Fruit fly (Drosophila melanogaster) whole organism, embryonic: ENCODE data around the gene CG14439.

Experiments
- Abd-B ChIP-seq: fragments of 200-800 bp; sonication (Bioruptor generic); optimal IDR thresholded peaks from 2 replicates; lab custom pipeline; 2018; ENCODE audit warnings: missing biosample characterization, mild to moderate bottlenecking, missing genetic modification characterization, moderate library complexity
- BEAF-32 ChIP-seq: fragments of 200-800 bp; sonication (Bioruptor generic); optimal IDR thresholded peaks from 3 replicates; lab custom pipeline; 2017; ENCODE audit warnings: missing biosample characterization, missing genetic modification characterization, mild to moderate bottlenecking, moderate library complexity, missing genetic modification reagents
- CG11560 ChIP-seq: fragments of 200-800 bp; sonication (Bioruptor generic); IDR thresholded peaks from 3 replicates; pipeline ENCODE4 v1.3.6; 2022; ENCODE audit warnings: missing biosample characterization, missing genetic modification characterization
- CG13894 ChIP-seq: fragments of 200-800 bp; sonication (Bioruptor generic); optimal IDR thresholded peaks from 3 replicates; lab custom pipeline; 2018; ENCODE audit warnings: missing biosample characterization, mild to moderate bottlenecking, missing genetic modification characterization, moderate library complexity
- CG15011 ChIP-seq: fragments of 200-800 bp; sonication (Bioruptor generic); optimal IDR thresholded peaks from 3 replicates; lab custom pipeline; 2018; ENCODE audit warnings: missing biosample characterization, mild to moderate bottlenecking, missing genetic modification characterization
- CG16779 ChIP-seq: fragments of 200-800 bp; sonication (Bioruptor generic); IDR thresholded peaks from 2 replicates; pipeline ENCODE4 v1.3.6; 2022; ENCODE audit warnings: missing biosample characterization, missing genetic modification characterization
- CG17568 ChIP-seq: fragments of 200-800 bp; sonication (Bioruptor generic); optimal IDR thresholded peaks from 2 replicates; lab custom pipeline; 2018; ENCODE audit warnings: missing biosample characterization, mild to moderate bottlenecking, missing genetic modification characterization, moderate library complexity
- CG2116 ChIP-seq: fragments of 200-800 bp; sonication (Bioruptor generic); optimal IDR thresholded peaks from 3 replicates; lab custom pipeline; 2018; ENCODE audit warnings: missing biosample characterization, mild to moderate bottlenecking, missing genetic modification characterization
- CG2889 ChIP-seq: fragments of 200-800 bp; sonication (Bioruptor generic); IDR thresholded peaks from 3 replicates; pipeline ENCODE4 v1.3.6; 2022; ENCODE audit warnings: missing biosample characterization, missing genetic modification characterization
- CG34376 ChIP-seq: fragments of 200-800 bp; sonication (Bioruptor generic); optimal IDR thresholded peaks from 2 replicates; lab custom pipeline; 2018; ENCODE audit warnings: missing biosample characterization, mild to moderate bottlenecking, missing genetic modification characterization
- CG3726 ChIP-seq: fragments of 200-800 bp; sonication (Bioruptor generic); IDR thresholded peaks from 3 replicates; pipeline ENCODE4, ENCODE4 v1.3.6; 2022; ENCODE audit warnings: missing biosample characterization, missing genetic modification characterization
- CG3838 ChIP-seq: fragments of 200-800 bp; sonication (Bioruptor generic); optimal IDR thresholded peaks from 3 replicates; lab custom pipeline; 2016; ENCODE audit warnings: missing biosample characterization, missing genetic modification characterization
- CG4404 ChIP-seq: fragments of 200-800 bp; sonication (Bioruptor generic); IDR thresholded peaks from 2 replicates; pipeline ENCODE4 v1.3.6; 2022; ENCODE audit warnings: missing biosample characterization, missing genetic modification characterization
- CG4854 ChIP-seq: fragments of 200-800 bp; sonication (Bioruptor generic); optimal IDR thresholded peaks from 2 replicates; lab custom pipeline; 2016; ENCODE audit warnings: missing biosample characterization, missing genetic modification characterization, inconsistent platforms
- CG6813 ChIP-seq: fragments of 200-800 bp; sonication (Bioruptor generic); optimal IDR thresholded peaks from 2 replicates; lab custom pipeline; 2017; ENCODE audit warnings: missing biosample characterization, missing genetic modification characterization, mild to moderate bottlenecking, moderate library complexity, missing genetic modification reagents
- CG7839 ChIP-seq: fragments of 200-800 bp; sonication (Bioruptor generic); optimal IDR thresholded peaks from 3 replicates; lab custom pipeline; 2018; ENCODE audit warnings: missing biosample characterization, mild to moderate bottlenecking, missing genetic modification characterization, moderate library complexity
- CG8765 ChIP-seq: fragments of 200-800 bp; sonication (Bioruptor generic); IDR thresholded peaks from 2 replicates; pipeline ENCODE4 v1.3.6; 2022; ENCODE audit warnings: missing biosample characterization, missing genetic modification characterization
- CG9817 ChIP-seq: fragments of 200-800 bp; sonication (Bioruptor generic); optimal IDR thresholded peaks from 2 replicates; lab custom pipeline; 2018; ENCODE audit warnings: missing biosample characterization, mild to moderate bottlenecking, missing genetic modification characterization, moderate library complexity
- CG9932 ChIP-seq: fragments of 200-800 bp; sonication (Bioruptor generic); IDR thresholded peaks from 2 replicates; pipeline ENCODE4 v1.3.6; 2022; ENCODE audit warnings: missing biosample characterization, missing genetic modification characterization
- Dip3 ChIP-seq: fragments of 200-800 bp; sonication (Bioruptor generic); optimal IDR thresholded peaks from 3 replicates; lab custom pipeline; 2016; ENCODE audit warnings: missing biosample characterization, missing genetic modification characterization
- E2f1 ChIP-seq: fragments of 200-800 bp; sonication (Bioruptor generic); IDR thresholded peaks from 2 replicates; pipeline ENCODE4 v1.3.6; 2022; ENCODE audit warnings: missing biosample characterization, missing genetic modification characterization
- Fer1 ChIP-seq: fragments of 200-800 bp; sonication (Bioruptor generic); optimal IDR thresholded peaks from 2 replicates; lab custom pipeline; 2017; ENCODE audit warnings: missing biosample characterization, mild to moderate bottlenecking, missing genetic modification characterization
- HHEX ChIP-seq: fragments of 200-800 bp; sonication (Bioruptor generic); optimal IDR thresholded peaks from 3 replicates; lab custom pipeline; 2017; ENCODE audit warnings: missing biosample characterization, mild to moderate bottlenecking, missing genetic modification characterization, missing genetic modification reagents
- HLH3B ChIP-seq: fragments of 200-800 bp; sonication (Bioruptor generic); IDR thresholded peaks from 2 replicates; pipeline ENCODE4 v1.3.6; 2022; ENCODE audit warnings: missing biosample characterization, missing genetic modification characterization
- HmgD ChIP-seq: fragments of 200-800 bp; sonication (Bioruptor generic); optimal IDR thresholded peaks from 3 replicates; lab custom pipeline; 2016; ENCODE audit warnings: missing biosample characterization, missing genetic modification characterization
- Hr78 ChIP-seq, 2 experiments: fragments of 200-800 bp in 1 of 2; fragments of >200 bp in 1 of 2; sonication (Bioruptor generic) in 1 of 2; optimal IDR thresholded peaks; 2 replicates each; lab custom pipeline; 2017 to 2019; ENCODE audit warnings: missing biosample characterization in 2 of 2, missing genetic modification characterization in 2 of 2, mild to moderate bottlenecking in 1 of 2, moderate library complexity in 1 of 2
- Lpt ChIP-seq: fragments of >200 bp; optimal IDR thresholded peaks from 2 replicates; lab custom pipeline; 2018; ENCODE audit warnings: missing biosample characterization, missing genetic modification characterization
- MTF-1 ChIP-seq: fragments of 200-800 bp; sonication (Bioruptor generic); optimal IDR thresholded peaks from 2 replicates; lab custom pipeline; 2018; ENCODE audit warnings: missing biosample characterization, mild to moderate bottlenecking, missing genetic modification characterization, borderline replicate concordance
- NfI ChIP-seq: fragments of 200-800 bp; sonication (Bioruptor generic); optimal IDR thresholded peaks from 3 replicates; lab custom pipeline; 2018; ENCODE audit warnings: missing biosample characterization, mild to moderate bottlenecking, missing genetic modification characterization, moderate library complexity
- Pdp1 ChIP-seq, 2 experiments: fragments of 200-800 bp; sonication (Bioruptor generic); optimal IDR thresholded peaks; 3 replicates each; lab custom pipeline; 2016; ENCODE audit warnings: missing biosample characterization in 2 of 2, missing genetic modification characterization in 2 of 2, mild to moderate bottlenecking in 1 of 2, moderate library complexity in 1 of 2
- Poxn ChIP-seq: fragments of 200-800 bp; sonication (Bioruptor generic); IDR thresholded peaks from 2 replicates; pipeline ENCODE4 v1.3.6; 2022; ENCODE audit warnings: missing biosample characterization, missing genetic modification characterization
- Sin3A ChIP-seq: fragments of >200 bp; optimal IDR thresholded peaks from 2 replicates; lab custom pipeline; 2018
- Sox100B ChIP-seq: fragments of 200-800 bp; sonication (Bioruptor generic); optimal IDR thresholded peaks from 3 replicates; lab custom pipeline; 2018; ENCODE audit warnings: missing biosample characterization, mild to moderate bottlenecking, missing genetic modification characterization
- Ssrp ChIP-seq: fragments of 200-800 bp; sonication (Bioruptor generic); optimal IDR thresholded peaks from 2 replicates; lab custom pipeline; 2018; ENCODE audit warnings: missing biosample characterization, mild to moderate bottlenecking, missing genetic modification characterization, moderate library complexity
- Tbp ChIP-seq: fragments of >200 bp; optimal IDR thresholded peaks from 2 replicates; lab custom pipeline; 2018; ENCODE audit warnings: missing biosample characterization, missing genetic modification characterization
- Usf ChIP-seq: fragments of 200-800 bp; sonication (Bioruptor generic); optimal IDR thresholded peaks from 2 replicates; lab custom pipeline; 2017; ENCODE audit warnings: missing genotype, missing biosample characterization, missing genetic modification characterization
- YL-1 ChIP-seq: fragments of 200-800 bp; sonication (Bioruptor generic); optimal IDR thresholded peaks from 3 replicates; lab custom pipeline; 2017; ENCODE audit warnings: missing biosample characterization, mild to moderate bottlenecking, missing genetic modification characterization
- az2 ChIP-seq: fragments of 200-800 bp; sonication (Bioruptor generic); optimal IDR thresholded peaks from 3 replicates; lab custom pipeline; 2016; ENCODE audit warnings: missing biosample characterization, missing genetic modification characterization
- crol ChIP-seq: fragments of 200-800 bp; sonication (Bioruptor generic); IDR thresholded peaks from 2 replicates; pipeline ENCODE4 v1.3.6; 2022; ENCODE audit warnings: missing biosample characterization, missing genetic modification characterization
- gfzf ChIP-seq: fragments of 200-800 bp; sonication (Bioruptor generic); optimal IDR thresholded peaks from 2 replicates; lab custom pipeline; 2016; ENCODE audit warnings: missing biosample characterization, mild to moderate bottlenecking, missing genetic modification characterization, moderate library complexity
- lov ChIP-seq, 2 experiments: fragments of 200-800 bp in 1 of 2; fragments of >200 bp in 1 of 2; sonication (Bioruptor generic) in 1 of 2; IDR thresholded peaks in 1 of 2; optimal IDR thresholded peaks in 1 of 2; 2 replicates in 1 of 2; 3 replicates in 1 of 2; pipeline versions ENCODE4 v1.3.6 to Lab custom; 2017 to 2022; ENCODE audit warnings: missing biosample characterization in 1 of 2, missing genetic modification characterization in 1 of 2
- nom ChIP-seq: fragments of 200-800 bp; sonication (Bioruptor generic); optimal IDR thresholded peaks from 2 replicates; lab custom pipeline; 2017; ENCODE audit warnings: missing biosample characterization, missing genetic modification characterization, mild to moderate bottlenecking, moderate library complexity, missing genetic modification reagents
- pfk ChIP-seq: fragments of 200-800 bp; sonication (Bioruptor generic); optimal IDR thresholded peaks from 2 replicates; lab custom pipeline; 2018; ENCODE audit warnings: missing biosample characterization, mild to moderate bottlenecking, missing genetic modification characterization, moderate library complexity
- pho ChIP-seq: fragments of 200-800 bp; sonication (Bioruptor generic); optimal IDR thresholded peaks from 2 replicates; lab custom pipeline; 2016; ENCODE audit warnings: missing biosample characterization, missing genetic modification characterization
- psq ChIP-seq: fragments of 200-800 bp; sonication (Bioruptor generic); optimal IDR thresholded peaks from 2 replicates; lab custom pipeline; 2017; ENCODE audit warnings: missing biosample characterization, missing genetic modification characterization
- slbo ChIP-seq: fragments of 200-800 bp; sonication (Bioruptor generic); IDR thresholded peaks from 2 replicates; pipeline ENCODE4 v1.3.6; 2022; ENCODE audit warnings: missing biosample characterization, missing genetic modification characterization
- toy ChIP-seq: fragments of 200-800 bp; sonication (Bioruptor generic); IDR thresholded peaks from 2 replicates; pipeline ENCODE4 v1.3.6; 2022; ENCODE audit warnings: missing biosample characterization, missing genetic modification characterization
- tup ChIP-seq: fragments of 200-800 bp; sonication (Bioruptor generic); optimal IDR thresholded peaks from 2 replicates; lab custom pipeline; 2016; ENCODE audit warnings: missing biosample characterization, mild to moderate bottlenecking, missing genetic modification characterization, moderate library complexity
- unc-4 ChIP-seq: fragments of 200-800 bp; sonication (Bioruptor generic); IDR thresholded peaks from 2 replicates; pipeline ENCODE4 v1.3.6; 2022; ENCODE audit warnings: missing biosample characterization, missing genetic modification characterization; ENCODE audit not compliant: partially characterized antibody
- wek ChIP-seq: fragments of 200-800 bp; sonication (Bioruptor generic); optimal IDR thresholded peaks from 3 replicates; lab custom pipeline; 2018; ENCODE audit warnings: missing biosample characterization, mild to moderate bottlenecking, missing genetic modification characterization, moderate library complexity

CG14439 gene

dm6 chrX:6711295-6711694 is 36.0 kb upstream of the CG14439 start (continued):
- no peak for TF ChIP-seq BEAF-32
- peak; percentile 66 for TF ChIP-seq Dip3 (GFP tag; lab: Kevin White, UChicago)
- no peak; the same call in 1 of the 2 replicates for TF ChIP-seq crol
- TF ChIP-seq Hr78 (GFP tag; optimal IDR thresholded peaks at IDR 0.05; lab: Kevin White, UChicago): peak in 1 of 2 experiments; percentile 39
- TF ChIP-seq Ssrp (tag; lab: Kevin White, UChicago): peak; percentile 66
- no peak for TF ChIP-seq lov (optimal IDR thresholded peaks at IDR 0.05; lab: Kevin White, UChicago)
- no peak for TF ChIP-seq lov (GFP tag; IDR thresholded peaks at IDR 0.05; lab: Robert Waterston, UW)
- peak; percentile 62 for TF ChIP-seq CG15011 (GFP tag; lab: Kevin White, UChicago)
- TF ChIP-seq HLH3B: peak; percentile 84
- TF ChIP-seq CG17568 (GFP tag; lab: Kevin White, UChicago): peak; percentile 37
- TF ChIP-seq E2f1 (GFP tag; lab: Robert Waterston, UW): peak; percentile 71
- TF ChIP-seq CG3838 (GFP tag; lab: Kevin White, UChicago): no peak
- TF ChIP-seq CG4854 (GFP tag; lab: Kevin White, UChicago): peak; percentile 42
- TF ChIP-seq pfk (GFP tag; lab: Kevin White, UChicago): no peak
- peak; percentile 73 for TF ChIP-seq CG9817 (tag; lab: Kevin White, UChicago)
- TF ChIP-seq CG13894 (tag; lab: Kevin White, UChicago): peak; percentile 79
- TF ChIP-seq Pdp1 (GFP tag; optimal IDR thresholded peaks at IDR 0.05; lab: Kevin White, UChicago): peak; percentile 76 to 93
- TF ChIP-seq NfI (GFP tag; lab: Kevin White, UChicago): peak; percentile 72
- peak; percentile 27 for TF ChIP-seq Usf (GFP tag; lab: Kevin White, UChicago)
- peak; percentile 80 for TF ChIP-seq HHEX
- TF ChIP-seq CG16779: no peak
- TF ChIP-seq slbo (GFP tag; lab: Robert Waterston, UW): peak; percentile 82
- TF ChIP-seq Lpt: no peak
- TF ChIP-seq CG11560: peak; percentile 27; the same call in 1 of the 3 replicates
- no peak for TF ChIP-seq unc-4
- TF ChIP-seq CG2889: no peak
- peak; percentile 58 for TF ChIP-seq HmgD
- TF ChIP-seq CG6813 (GFP tag; lab: Kevin White, UChicago): peak; percentile 74
- TF ChIP-seq tup (GFP tag; lab: Kevin White, UChicago): peak; percentile 48
- TF ChIP-seq CG3726 (GFP tag; lab: Robert Waterston, UW): no peak
- peak; percentile 37 for TF ChIP-seq CG34376 (GFP tag; lab: Kevin White, UChicago)
- peak; percentile 70 for TF ChIP-seq Abd-B (GFP tag; lab: Kevin White, UChicago)
- TF ChIP-seq CG7839: peak; percentile 88
- no peak; the same call in 1 of the 2 replicates for TF ChIP-seq CG8765 (GFP tag; lab: Robert Waterston, UW)
- peak; percentile 64 for TF ChIP-seq Sox100B (GFP tag; lab: Kevin White, UChicago)
- TF ChIP-seq Fer1: peak; percentile 87
- peak; percentile 80 for TF ChIP-seq pho
- TF ChIP-seq Sin3A: no peak
- TF ChIP-seq Poxn (GFP tag; lab: Robert Waterston, UW): no peak
- TF ChIP-seq MTF-1 (GFP tag; lab: Kevin White, UChicago): peak; percentile 19
- TF ChIP-seq nom (GFP tag; lab: Kevin White, UChicago): peak; percentile 41
- no peak for TF ChIP-seq Tbp
- no peak for TF ChIP-seq gfzf (GFP tag; lab: Kevin White, UChicago)
- TF ChIP-seq CG9932 (GFP tag; lab: Robert Waterston, UW): peak; percentile 49
- peak; percentile 14 for TF ChIP-seq YL-1 (GFP tag; lab: Kevin White, UChicago)
- TF ChIP-seq wek (GFP tag; lab: Kevin White, UChicago): peak; percentile 54
- TF ChIP-seq az2 (GFP tag; lab: Kevin White, UChicago): peak; percentile 78
- no peak for TF ChIP-seq toy (GFP tag; lab: Robert Waterston, UW)
- peak; percentile 41 for TF ChIP-seq CG2116 (GFP tag; lab: Kevin White, UChicago)
- peak; percentile 46 for TF ChIP-seq CG4404 (GFP tag; lab: Robert Waterston, UW)
- peak; percentile 12 for TF ChIP-seq psq
